Fruit fly (Drosophila melanogaster) whole organism, embryonic: Measurements from ENCODE around the gene mthl9.

ENCODE experiments used
- Abd-B ChIP-seq: fragments of 200-800 bp; sonication (Bioruptor generic); optimal IDR thresholded peaks from 2 replicates; lab custom pipeline; 2018; ENCODE audit warnings: missing biosample characterization, mild to moderate bottlenecking, missing genetic modification characterization, moderate library complexity
- Aef1 ChIP-seq: fragments of 200-800 bp; sonication (Bioruptor generic); IDR thresholded peaks from 3 replicates; pipeline ENCODE4 v1.3.6; 2022; ENCODE audit warnings: missing biosample characterization, missing genetic modification characterization
- Asciz ChIP-seq: fragments of 200-800 bp; sonication (Bioruptor generic); optimal IDR thresholded peaks from 2 replicates; lab custom pipeline; 2017; ENCODE audit warnings: missing biosample characterization, mild to moderate bottlenecking, missing genetic modification characterization, missing genetic modification reagents
- CG10147 ChIP-seq: fragments of 200-800 bp; sonication (Bioruptor generic); optimal IDR thresholded peaks from 2 replicates; lab custom pipeline; 2019; ENCODE audit warnings: missing biosample characterization, mild to moderate bottlenecking, missing genetic modification characterization, moderate library complexity
- CG11696 ChIP-seq: fragments of 200-800 bp; sonication (Bioruptor generic); IDR thresholded peaks from 2 replicates; pipeline ENCODE4 v1.3.6; 2022; ENCODE audit warnings: missing biosample characterization, missing genetic modification characterization
- CG12155 ChIP-seq: fragments of 200-800 bp; sonication (Bioruptor generic); optimal IDR thresholded peaks from 3 replicates; lab custom pipeline; 2016; ENCODE audit warnings: missing biosample characterization, missing genetic modification characterization
- CG12769 ChIP-seq: fragments of 200-800 bp; sonication (Bioruptor generic); optimal IDR thresholded peaks from 2 replicates; lab custom pipeline; 2019; ENCODE audit warnings: missing biosample characterization, mild to moderate bottlenecking, missing genetic modification characterization, moderate library complexity
- CG13123 ChIP-seq: fragments of 200-800 bp; sonication (Bioruptor generic); optimal IDR thresholded peaks from 2 replicates; lab custom pipeline; 2016; ENCODE audit warnings: missing biosample characterization, missing genetic modification characterization
- CG13775 ChIP-seq: fragments of 200-800 bp; sonication (Bioruptor generic); optimal IDR thresholded peaks from 3 replicates; lab custom pipeline; 2017; ENCODE audit warnings: missing biosample characterization, mild to moderate bottlenecking, missing genetic modification characterization
- CG14014 ChIP-seq: fragments of 200-800 bp; sonication (Bioruptor generic); IDR thresholded peaks from 2 replicates; pipeline ENCODE4 v1.3.6; 2022; ENCODE audit warnings: missing biosample characterization, missing genetic modification characterization
- CG14441 ChIP-seq: fragments of 200-800 bp; sonication (Bioruptor generic); IDR thresholded peaks from 2 replicates; pipeline ENCODE4 v1.3.6; 2022; ENCODE audit warnings: missing biosample characterization, missing genetic modification characterization
- CG15479 ChIP-seq: fragments of 200-800 bp; sonication (Bioruptor generic); optimal IDR thresholded peaks from 3 replicates; lab custom pipeline; 2019; ENCODE audit warnings: missing biosample characterization, mild to moderate bottlenecking, missing genetic modification characterization, moderate library complexity
- CG17361 ChIP-seq: fragments of 200-800 bp; sonication (Bioruptor generic); IDR thresholded peaks from 3 replicates; pipeline ENCODE4 v1.3.6; 2022; ENCODE audit warnings: missing biosample characterization, missing genetic modification characterization
- CG18011 ChIP-seq: fragments of 200-800 bp; sonication (Bioruptor generic); optimal IDR thresholded peaks from 2 replicates; lab custom pipeline; 2017; ENCODE audit warnings: missing biosample characterization, missing genetic modification characterization, mild to moderate bottlenecking, moderate library complexity, missing genotype
- CG2889 ChIP-seq: fragments of 200-800 bp; sonication (Bioruptor generic); IDR thresholded peaks from 3 replicates; pipeline ENCODE4 v1.3.6; 2022; ENCODE audit warnings: missing biosample characterization, missing genetic modification characterization
- CG30431 ChIP-seq: fragments of 200-800 bp; sonication (Bioruptor generic); optimal IDR thresholded peaks from 2 replicates; lab custom pipeline; 2017; ENCODE audit warnings: missing biosample characterization, missing genetic modification characterization
- CG34224 ChIP-seq: fragments of 200-800 bp; sonication (Bioruptor generic); IDR thresholded peaks from 3 replicates; pipeline ENCODE4 v1.3.6; 2022; ENCODE audit warnings: missing biosample characterization, missing genetic modification characterization; ENCODE audit not compliant: partially characterized antibody
- CG3847 ChIP-seq: fragments of 200-800 bp; sonication (Bioruptor generic); IDR thresholded peaks from 2 replicates; pipeline ENCODE4 v1.3.6; 2022; ENCODE audit warnings: missing biosample characterization, missing genetic modification characterization
- CG42726 ChIP-seq: fragments of 200-800 bp; sonication (Bioruptor generic); IDR thresholded peaks from 2 replicates; pipeline ENCODE4 v1.3.6; 2022; ENCODE audit warnings: missing biosample characterization, missing genetic modification characterization; ENCODE audit not compliant: partially characterized antibody
- CG7372 ChIP-seq: fragments of 200-800 bp; sonication (Bioruptor generic); IDR thresholded peaks from 2 replicates; pipeline ENCODE4 v1.3.6; 2022; ENCODE audit warnings: missing biosample characterization, missing genetic modification characterization
- CG7786 ChIP-seq: fragments of 200-800 bp; sonication (Bioruptor generic); optimal IDR thresholded peaks from 2 replicates; lab custom pipeline; 2016; ENCODE audit warnings: missing biosample characterization, missing genetic modification characterization
- Chrac-16 ChIP-seq: fragments of 200-800 bp; sonication (Bioruptor generic); optimal IDR thresholded peaks from 3 replicates; lab custom pipeline; 2016; ENCODE audit warnings: missing biosample characterization, missing genetic modification characterization
- Dad ChIP-seq: fragments of 200-800 bp; sonication (Bioruptor generic); optimal IDR thresholded peaks from 3 replicates; lab custom pipeline; 2016; ENCODE audit warnings: missing biosample characterization, missing genetic modification characterization
- E2f2 ChIP-seq: fragments of 200-800 bp; sonication (Bioruptor generic); IDR thresholded peaks from 2 replicates; pipeline ENCODE4 v1.3.6; 2022; ENCODE audit warnings: missing biosample characterization, missing genetic modification characterization
- HmgD ChIP-seq: fragments of 200-800 bp; sonication (Bioruptor generic); optimal IDR thresholded peaks from 3 replicates; lab custom pipeline; 2016; ENCODE audit warnings: missing biosample characterization, missing genetic modification characterization
- HmgZ ChIP-seq: fragments of 200-800 bp; sonication (Bioruptor generic); optimal IDR thresholded peaks from 2 replicates; lab custom pipeline; 2018; ENCODE audit warnings: missing biosample characterization, mild to moderate bottlenecking, missing genetic modification characterization
- Med ChIP-seq: fragments of 200-800 bp; sonication (Bioruptor generic); peaks from one replicate; lab custom pipeline; 2016; ENCODE audit warnings: missing biosample characterization, missing genetic modification characterization, mild to moderate bottlenecking, inconsistent platforms, moderate library complexity
- Mes4 ChIP-seq: fragments of 200-800 bp; sonication (Bioruptor generic); optimal IDR thresholded peaks from 2 replicates; lab custom pipeline; 2016; ENCODE audit warnings: missing biosample characterization, missing genetic modification characterization
- NFAT ChIP-seq: fragments of 200-800 bp; sonication (Bioruptor generic); IDR thresholded peaks from 2 replicates; pipeline ENCODE4 v1.3.6; 2022; ENCODE audit warnings: missing biosample characterization, missing genetic modification characterization
- NK7.1 ChIP-seq: fragments of 200-800 bp; sonication (Bioruptor generic); optimal IDR thresholded peaks from 3 replicates; lab custom pipeline; 2016; ENCODE audit warnings: missing biosample characterization, missing genetic modification characterization
- Pdp1 ChIP-seq, 2 experiments: fragments of 200-800 bp; sonication (Bioruptor generic); optimal IDR thresholded peaks; 3 replicates each; lab custom pipeline; 2016; ENCODE audit warnings: missing biosample characterization in 2 of 2, missing genetic modification characterization in 2 of 2, mild to moderate bottlenecking in 1 of 2, moderate library complexity in 1 of 2
- bbx ChIP-seq: fragments of 200-800 bp; sonication (Bioruptor generic); IDR thresholded peaks from 2 replicates; pipeline ENCODE4 v1.3.6; 2022; ENCODE audit warnings: missing biosample characterization, missing genetic modification characterization; ENCODE audit not compliant: partially characterized antibody
- caup ChIP-seq: fragments of 200-800 bp; sonication (Bioruptor generic); optimal IDR thresholded peaks from 3 replicates; lab custom pipeline; 2017; ENCODE audit warnings: missing biosample characterization, mild to moderate bottlenecking, missing genetic modification characterization, moderate library complexity; ENCODE audit not compliant: severe bottlenecking
- cg ChIP-seq: fragments of 200-800 bp; sonication (Bioruptor generic); optimal IDR thresholded peaks from 3 replicates; lab custom pipeline; 2019; ENCODE audit warnings: missing biosample characterization, mild to moderate bottlenecking, missing genetic modification characterization, moderate library complexity
- chinmo ChIP-seq: fragments of 200-800 bp; sonication (Bioruptor generic); IDR thresholded peaks from 4 replicates; pipeline ENCODE4 v1.3.6; 2022; ENCODE audit warnings: missing biosample characterization, missing genetic modification characterization; ENCODE audit not compliant: partially characterized antibody
- crp ChIP-seq, 2 experiments: fragments of 200-800 bp; sonication (Bioruptor generic); optimal IDR thresholded peaks; 2 replicates in 1 of 2; 3 replicates in 1 of 2; lab custom pipeline; 2017; ENCODE audit warnings: missing biosample characterization in 2 of 2, missing genetic modification characterization in 2 of 2, mild to moderate bottlenecking in 1 of 2, moderate library complexity in 1 of 2
- ftz-f1 ChIP-seq: fragments of 200-800 bp; sonication (Bioruptor generic); optimal IDR thresholded peaks from 2 replicates; lab custom pipeline; 2016; ENCODE audit warnings: missing biosample characterization, missing genetic modification characterization
- h ChIP-seq: fragments of >200 bp; optimal IDR thresholded peaks from 2 replicates; lab custom pipeline; 2017
- hkb ChIP-seq, 2 experiments: fragments of 200-800 bp in 1 of 2; fragments of >200 bp in 1 of 2; sonication (Bioruptor generic) in 1 of 2; IDR thresholded peaks in 1 of 2; optimal IDR thresholded peaks in 1 of 2; 2 replicates each; pipeline versions ENCODE4 v1.3.6 to Lab custom; 2017 to 2022; ENCODE audit warnings: missing biosample characterization in 1 of 2, missing genetic modification characterization in 1 of 2
- klu ChIP-seq: fragments of 200-800 bp; sonication (Bioruptor generic); IDR thresholded peaks from 2 replicates; pipeline ENCODE4 v1.3.6; 2022; ENCODE audit warnings: missing biosample characterization, missing genetic modification characterization
- odd ChIP-seq: fragments of 200-800 bp; sonication (Bioruptor generic); optimal IDR thresholded peaks from 2 replicates; lab custom pipeline; 2017; ENCODE audit warnings: missing biosample characterization, mild to moderate bottlenecking, missing genetic modification characterization
- pfk ChIP-seq: fragments of 200-800 bp; sonication (Bioruptor generic); optimal IDR thresholded peaks from 2 replicates; lab custom pipeline; 2018; ENCODE audit warnings: missing biosample characterization, mild to moderate bottlenecking, missing genetic modification characterization, moderate library complexity
- prd ChIP-seq, 3 experiments: fragments of >200 bp in 2 of 3; fragments of 200-800 bp in 1 of 3; sonication (Bioruptor generic) in 1 of 3; optimal IDR thresholded peaks in 2 of 3; IDR thresholded peaks in 1 of 3; 2 replicates in 2 of 3; 3 replicates in 1 of 3; pipeline versions ENCODE4 v1.3.6 to Lab custom; 2017 to 2022; ENCODE audit warnings: missing biosample characterization in 1 of 3, missing genetic modification characterization in 1 of 3
- row ChIP-seq: fragments of 200-800 bp; sonication (Bioruptor generic); IDR thresholded peaks from 3 replicates; pipeline ENCODE4 v1.3.6; 2022; ENCODE audit warnings: missing biosample characterization, missing genetic modification characterization
- sc ChIP-seq, 3 experiments: fragments of >200 bp in 2 of 3; fragments of 200-800 bp in 1 of 3; sonication (Bioruptor generic) in 1 of 3; optimal IDR thresholded peaks; 2 replicates in 2 of 3; 3 replicates in 1 of 3; lab custom pipeline; 2017; ENCODE audit warnings: mild to moderate bottlenecking in 1 of 3, missing biosample characterization in 1 of 3, missing genetic modification characterization in 1 of 3, missing genetic modification reagents in 1 of 3
- tap ChIP-seq: fragments of 200-800 bp; optimal IDR thresholded peaks from 3 replicates; lab custom pipeline; 2019; ENCODE audit warnings: missing biosample characterization, mild to moderate bottlenecking, missing genetic modification characterization, moderate library complexity
- vnd ChIP-seq: fragments of 200-800 bp; sonication (Bioruptor generic); IDR thresholded peaks from 3 replicates; pipeline ENCODE4 v1.3.6; 2022; ENCODE audit warnings: missing biosample characterization, missing genetic modification characterization; ENCODE audit not compliant: partially characterized antibody
- zfh1 ChIP-seq: fragments of 200-800 bp; sonication (Bioruptor generic); IDR thresholded peaks from 3 replicates; pipeline ENCODE4 v1.3.6; 2022; ENCODE audit warnings: missing biosample characterization, missing genetic modification characterization

Gene mthl9

DNA sequence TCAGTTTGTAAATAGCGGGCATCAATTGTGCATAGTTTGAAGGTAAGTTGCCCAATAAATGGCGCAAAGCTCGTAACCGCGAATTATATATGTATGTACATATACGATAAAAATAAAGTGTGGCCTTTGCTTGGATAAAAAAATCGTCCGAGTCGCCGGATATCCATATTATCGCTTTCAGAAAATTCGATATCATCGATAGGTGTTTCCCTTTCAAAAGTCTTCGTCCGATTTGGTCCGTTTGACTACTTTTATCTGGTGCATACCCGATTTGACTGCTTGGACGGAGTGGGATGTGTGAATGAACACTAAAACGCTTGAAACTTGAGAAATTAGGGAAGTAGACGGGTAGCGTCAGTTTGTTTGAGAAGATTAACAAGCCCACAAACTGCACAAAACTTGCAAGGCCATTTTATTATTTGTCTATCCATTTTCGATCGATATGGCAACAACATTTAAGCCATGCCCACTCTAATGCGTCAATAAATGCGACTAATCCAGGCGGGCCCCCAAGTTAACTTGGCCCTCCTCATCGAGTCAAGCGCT, 2.9 kb downstream of the mthl9 start (continued):
- TF ChIP-seq klu: no peak
- TF ChIP-seq CG18011: no peak
- TF ChIP-seq Asciz (GFP tag; lab: Kevin White, UChicago): no peak
- no peak for TF ChIP-seq Chrac-16 (GFP tag; lab: Kevin White, UChicago)
- no peak for TF ChIP-seq h
- TF ChIP-seq HmgD: no peak
- no peak for TF ChIP-seq NK7.1
- TF ChIP-seq Med (GFP tag; lab: Kevin White, UChicago): peak; percentile 86
- TF ChIP-seq CG7786 (GFP tag; lab: Kevin White, UChicago): no peak
- no peak for TF ChIP-seq odd (GFP tag; lab: Kevin White, UChicago)
- TF ChIP-seq Aef1: no peak
- peak; percentile 63 for TF ChIP-seq caup
- TF ChIP-seq row (GFP tag; lab: Robert Waterston, UW): no peak; the same call in 2 of the 3 replicates
- TF ChIP-seq sc (optimal IDR thresholded peaks at IDR 0.05; lab: Kevin White, UChicago): no peak
- no peak for TF ChIP-seq sc (GFP tag; optimal IDR thresholded peaks at IDR 0.05; lab: Kevin White, UChicago)
- TF ChIP-seq prd (optimal IDR thresholded peaks at IDR 0.05; lab: Kevin White, UChicago): no peak
- TF ChIP-seq prd (GFP tag; IDR thresholded peaks at IDR 0.05; lab: Robert Waterston, UW): no peak
- peak; percentile 33 for TF ChIP-seq ftz-f1 (GFP tag; lab: Kevin White, UChicago)
- TF ChIP-seq CG3847: no peak
- no peak for TF ChIP-seq pfk (GFP tag; lab: Kevin White, UChicago)
- TF ChIP-seq CG13775 (GFP tag; lab: Kevin White, UChicago): no peak
- no peak for TF ChIP-seq tap (tag; lab: Kevin White, UChicago)
- TF ChIP-seq E2f2 (GFP tag; lab: Robert Waterston, UW): peak; percentile 59
- no peak for TF ChIP-seq CG7372 (GFP tag; lab: Robert Waterston, UW)
- no peak for TF ChIP-seq crp (GFP tag; optimal IDR thresholded peaks at IDR 0.05; lab: Kevin White, UChicago)
- TF ChIP-seq HmgZ (tag; lab: Kevin White, UChicago): no peak
- no peak for TF ChIP-seq CG30431 (GFP tag; lab: Kevin White, UChicago)
- TF ChIP-seq bbx (GFP tag; lab: Robert Waterston, UW): 0 out of 2 replicates have a peak, but pooled peaks have one; percentile 26
- TF ChIP-seq CG14014 (GFP tag; lab: Robert Waterston, UW): no peak
- TF ChIP-seq CG14441 (GFP tag; lab: Robert Waterston, UW): no peak
- TF ChIP-seq cg (GFP tag; lab: Kevin White, UChicago): no peak
- TF ChIP-seq CG12769 (tag; lab: Kevin White, UChicago): no peak
- TF ChIP-seq CG13123 (GFP tag; lab: Kevin White, UChicago): no peak
- TF ChIP-seq CG2889 (GFP tag; lab: Robert Waterston, UW): no peak
- TF ChIP-seq CG17361: no peak
- peak; percentile 47; the same call in 2 of the 3 replicates for TF ChIP-seq vnd (GFP tag; lab: Robert Waterston, UW)
- no peak for TF ChIP-seq Abd-B (GFP tag; lab: Kevin White, UChicago)
- TF ChIP-seq Pdp1 (GFP tag; optimal IDR thresholded peaks at IDR 0.05; lab: Kevin White, UChicago): no peak
- TF ChIP-seq CG42726 (GFP tag; lab: Robert Waterston, UW): no peak
- no peak for TF ChIP-seq CG11696 (GFP tag; lab: Robert Waterston, UW)
- TF ChIP-seq CG15479 (GFP tag; lab: Kevin White, UChicago): no peak
- TF ChIP-seq chinmo (GFP tag; lab: Robert Waterston, UW): no peak
- no peak for TF ChIP-seq CG12155 (GFP tag; lab: Kevin White, UChicago)
- no peak for TF ChIP-seq Dad
- TF ChIP-seq CG34224 (GFP tag; lab: Robert Waterston, UW): peak; percentile 40; the same call in 1 of the 3 replicates
- peak; percentile 22 for TF ChIP-seq CG10147 (GFP tag; lab: Kevin White, UChicago)
- TF ChIP-seq zfh1 (GFP tag; lab: Robert Waterston, UW): no peak
- TF ChIP-seq hkb (optimal IDR thresholded peaks at IDR 0.05; lab: Kevin White, UChicago): no peak
- TF ChIP-seq hkb (GFP tag; IDR thresholded peaks at IDR 0.05; lab: Robert Waterston, UW): no peak
- TF ChIP-seq Mes4: no peak
- TF ChIP-seq NFAT (GFP tag; lab: Robert Waterston, UW): no peak
